Worm (Caenorhabditis elegans) whole organism, late embryonic: Measurements from ENCODE around the gene F25B4.8.

Experiments used
- ceh-45 ChIP-seq: fragments of 200-800 bp; sonication (Bioruptor generic); IDR thresholded peaks from 2 replicates; pipeline ENCODE4 v1.3.6; 2022; ENCODE audit warnings: missing genetic modification reagents, missing genetic modification characterization, missing compliant biosample characterization
- ceh-9 ChIP-seq: sonication (generic microtip); optimal IDR thresholded peaks from 2 replicates; lab custom pipeline; 2016; ENCODE audit warnings: mild to moderate bottlenecking, missing genetic modification characterization, inconsistent platforms, missing compliant biosample characterization
- elt-2 ChIP-seq: sonication (generic microtip); optimal IDR thresholded peaks from 2 replicates; lab custom pipeline; 2016; ENCODE audit warnings: missing genetic modification reagents, missing genetic modification characterization, missing compliant biosample characterization
- hlh-6 ChIP-seq: sonication (generic microtip); optimal IDR thresholded peaks from 2 replicates; lab custom pipeline; 2016; ENCODE audit warnings: missing genotype, missing genetic modification characterization, missing compliant biosample characterization
- pag-3 ChIP-seq: sonication (generic microtip); optimal IDR thresholded peaks from 2 replicates; lab custom pipeline; 2016; ENCODE audit warnings: missing compliant biosample characterization, missing genetic modification characterization, borderline replicate concordance
- zip-5 ChIP-seq: sonication (generic microtip); optimal IDR thresholded peaks from 2 replicates; lab custom pipeline; 2016; ENCODE audit warnings: missing genetic modification characterization, missing compliant biosample characterization

- TF ChIP-seq ceh-9 (tag; lab: Kevin White, UChicago) (no peak), pag-3 (tag; lab: Kevin White, UChicago) (no peak), elt-2 (tag; lab: Kevin White, UChicago) (peak; percentile 17), ceh-45 (GFP tag; lab: Robert Waterston, UW) (no peak), hlh-6 (tag; lab: Kevin White, UChicago) (no peak), zip-5 (tag; lab: Kevin White, UChicago) (no peak)
Measured at ce11 chrV:5653990-5654499, 37.5 kb downstream of the F25B4.8 start, which contains the start of gene hex-2.
